Worm (Caenorhabditis elegans) whole organism, mixed stage, embryonic: Measurements from ENCODE around the gene T22F3.12.

Experiments used
- drap-1 ChIP-seq: fragments of 200-800 bp; sonication (Bioruptor generic); optimal IDR thresholded peaks from 3 replicates; lab custom pipeline; 2018; ENCODE audit warnings: mild to moderate bottlenecking, missing genetic modification characterization, missing compliant biosample characterization
- elt-3 ChIP-seq: fragments of 150-350 bp; optimal IDR thresholded peaks from 2 replicates; lab custom pipeline; 2014; ENCODE audit warnings: missing biosample characterization, missing genetic modification characterization
- lin-13 ChIP-seq: fragments of 150-350 bp; optimal IDR thresholded peaks from 2 replicates; lab custom pipeline; 2014; ENCODE audit warnings: missing biosample characterization, missing genetic modification characterization
- nhr-12 ChIP-seq: fragments of 150-350 bp; optimal IDR thresholded peaks from 2 replicates; lab custom pipeline; 2014; ENCODE audit warnings: missing biosample characterization, missing genetic modification characterization
- nhr-28 ChIP-seq: fragments of 150-350 bp; optimal IDR thresholded peaks from 2 replicates; lab custom pipeline; 2014; ENCODE audit warnings: missing biosample characterization, missing genetic modification characterization
- nhr-76 ChIP-seq: sonication (generic microtip); optimal IDR thresholded peaks from 2 replicates; lab custom pipeline; 2017; ENCODE audit warnings: missing biosample characterization, missing genetic modification characterization

DNA sequence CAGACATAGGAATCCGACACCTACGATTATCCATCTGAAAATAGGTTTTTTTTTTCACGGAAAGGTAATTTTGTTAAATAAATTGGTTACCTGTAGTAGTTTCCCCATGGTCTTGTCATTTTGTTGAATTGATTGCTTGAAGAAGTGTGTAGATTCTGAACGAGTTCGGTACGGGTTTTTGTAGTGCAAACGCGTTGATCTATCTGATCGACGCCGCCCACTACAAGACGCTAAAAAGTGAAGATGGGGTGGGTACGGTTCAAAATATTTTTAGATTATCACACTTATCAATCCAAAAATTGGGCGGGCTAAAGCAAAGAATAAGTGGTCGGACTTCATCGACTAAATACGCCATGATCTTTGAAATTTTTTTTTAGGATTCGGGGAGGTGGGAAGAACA, 22.4 kb upstream of the T22F3.12 start, which contains the start of gene T22F3.11:
- TF ChIP-seq elt-3 = no peak
- no peak for TF ChIP-seq lin-13 (tag; lab: Kevin White, UChicago)
- no peak for TF ChIP-seq nhr-28 (tag; lab: Kevin White, UChicago)
- no peak for TF ChIP-seq nhr-76
- TF ChIP-seq drap-1 = no peak
- TF ChIP-seq nhr-12 = no peak
